Fruit fly (Drosophila melanogaster) whole organism, embryonic: ENCODE measurements around the gene CG17377.

Experiments used
- Asciz ChIP-seq: fragments of 200-800 bp; sonication (Bioruptor generic); optimal IDR thresholded peaks from 2 replicates; lab custom pipeline; 2017; ENCODE audit warnings: missing biosample characterization, mild to moderate bottlenecking, missing genetic modification characterization, missing genetic modification reagents
- CG10366 ChIP-seq: fragments of 200-800 bp; sonication (Bioruptor generic); IDR thresholded peaks from 2 replicates; pipeline ENCODE4 v1.3.6; 2022; ENCODE audit warnings: missing biosample characterization, missing genetic modification characterization
- CG12769 ChIP-seq: fragments of 200-800 bp; sonication (Bioruptor generic); optimal IDR thresholded peaks from 2 replicates; lab custom pipeline; 2019; ENCODE audit warnings: missing biosample characterization, mild to moderate bottlenecking, missing genetic modification characterization, moderate library complexity
- CG13287 ChIP-seq: fragments of 200-800 bp; sonication (Bioruptor generic); IDR thresholded peaks from 2 replicates; pipeline ENCODE4 v1.3.6; 2022; ENCODE audit warnings: missing biosample characterization, missing genetic modification characterization; ENCODE audit not compliant: partially characterized antibody
- CG13624 ChIP-seq: fragments of 200-800 bp; sonication (Bioruptor generic); optimal IDR thresholded peaks from 2 replicates; lab custom pipeline; 2016; ENCODE audit warnings: missing biosample characterization, missing genetic modification characterization
- CG14050 ChIP-seq: fragments of 200-800 bp; sonication (Bioruptor generic); IDR thresholded peaks from 3 replicates; pipeline ENCODE4 v1.3.6; 2022; ENCODE audit warnings: missing biosample characterization, missing genetic modification characterization
- CG15011 ChIP-seq: fragments of 200-800 bp; sonication (Bioruptor generic); optimal IDR thresholded peaks from 3 replicates; lab custom pipeline; 2018; ENCODE audit warnings: missing biosample characterization, mild to moderate bottlenecking, missing genetic modification characterization
- CG17328 ChIP-seq: fragments of 200-800 bp; sonication (Bioruptor generic); IDR thresholded peaks from 2 replicates; pipeline ENCODE4 v1.3.6; 2022; ENCODE audit warnings: missing biosample characterization, missing genetic modification characterization
- CG17385 ChIP-seq: fragments of 200-800 bp; sonication (Bioruptor generic); optimal IDR thresholded peaks from 3 replicates; lab custom pipeline; 2018; ENCODE audit warnings: missing biosample characterization, mild to moderate bottlenecking, missing genetic modification characterization
- CG17568 ChIP-seq: fragments of 200-800 bp; sonication (Bioruptor generic); optimal IDR thresholded peaks from 2 replicates; lab custom pipeline; 2018; ENCODE audit warnings: missing biosample characterization, mild to moderate bottlenecking, missing genetic modification characterization, moderate library complexity
- CG17802 ChIP-seq: fragments of 200-800 bp; sonication (Bioruptor generic); optimal IDR thresholded peaks from 2 replicates; lab custom pipeline; 2018; ENCODE audit warnings: missing biosample characterization, mild to moderate bottlenecking, missing genetic modification characterization, moderate library complexity
- CG17829 ChIP-seq: fragments of 200-800 bp; optimal IDR thresholded peaks from 2 replicates; lab custom pipeline; 2019; ENCODE audit warnings: missing biosample characterization, mild to moderate bottlenecking, missing genetic modification characterization, moderate library complexity
- CG3065 ChIP-seq: fragments of 200-800 bp; sonication (Bioruptor generic); optimal IDR thresholded peaks from 2 replicates; lab custom pipeline; 2016; ENCODE audit warnings: missing biosample characterization, missing genetic modification characterization
- CG31365 ChIP-seq: fragments of 200-800 bp; sonication (Bioruptor generic); optimal IDR thresholded peaks from 2 replicates; lab custom pipeline; 2018; ENCODE audit warnings: missing biosample characterization, mild to moderate bottlenecking, missing genetic modification characterization
- CG31441 ChIP-seq: fragments of 200-800 bp; sonication (Bioruptor generic); IDR thresholded peaks from 2 replicates; pipeline ENCODE4 v1.3.6; 2022; ENCODE audit warnings: missing biosample characterization, missing genetic modification characterization
- CG3163 ChIP-seq: fragments of 200-800 bp; sonication (Bioruptor generic); optimal IDR thresholded peaks from 3 replicates; lab custom pipeline; 2016; ENCODE audit warnings: missing biosample characterization, missing genetic modification characterization
- CG34376 ChIP-seq: fragments of 200-800 bp; sonication (Bioruptor generic); optimal IDR thresholded peaks from 2 replicates; lab custom pipeline; 2018; ENCODE audit warnings: missing biosample characterization, mild to moderate bottlenecking, missing genetic modification characterization
- CG4360 ChIP-seq: fragments of 200-800 bp; sonication (Bioruptor generic); IDR thresholded peaks from 2 replicates; pipeline ENCODE4 v1.3.6; 2022; ENCODE audit warnings: missing biosample characterization, missing genetic modification characterization
- CG5180 ChIP-seq: fragments of 200-800 bp; sonication (Bioruptor generic); optimal IDR thresholded peaks from 3 replicates; lab custom pipeline; 2017; ENCODE audit warnings: missing biosample characterization, missing genetic modification characterization, mild to moderate bottlenecking, moderate library complexity, missing genetic modification reagents
- CG7928 ChIP-seq: fragments of 200-800 bp; sonication (Bioruptor generic); optimal IDR thresholded peaks from 2 replicates; lab custom pipeline; 2017; ENCODE audit warnings: missing biosample characterization, mild to moderate bottlenecking, missing genetic modification characterization
- CG8944 ChIP-seq: fragments of 200-800 bp; sonication (Bioruptor generic); optimal IDR thresholded peaks from 3 replicates; lab custom pipeline; 2016; ENCODE audit warnings: missing biosample characterization, missing genetic modification characterization
- CoRest ChIP-seq: fragments of 200-800 bp; sonication (Bioruptor generic); optimal IDR thresholded peaks from 3 replicates; lab custom pipeline; 2018; ENCODE audit warnings: missing biosample characterization, mild to moderate bottlenecking, missing genetic modification characterization, moderate library complexity
- Dad ChIP-seq: fragments of 200-800 bp; sonication (Bioruptor generic); optimal IDR thresholded peaks from 3 replicates; lab custom pipeline; 2016; ENCODE audit warnings: missing biosample characterization, missing genetic modification characterization
- Doc2 ChIP-seq: fragments of 200-800 bp; sonication (Bioruptor generic); IDR thresholded peaks from 2 replicates; pipeline ENCODE4 v1.3.6; 2022; ENCODE audit warnings: missing biosample characterization, missing genetic modification characterization
- ERR ChIP-seq: fragments of 200-800 bp; sonication (Bioruptor generic); optimal IDR thresholded peaks from 2 replicates; lab custom pipeline; 2016; ENCODE audit warnings: missing biosample characterization, missing genetic modification characterization
- Jarid2 ChIP-seq: fragments of 200-800 bp; sonication (Bioruptor generic); optimal IDR thresholded peaks from 3 replicates; lab custom pipeline; 2017; ENCODE audit warnings: mild to moderate bottlenecking, missing biosample characterization, missing genetic modification reagents, missing genetic modification characterization
- Lpt ChIP-seq: fragments of >200 bp; optimal IDR thresholded peaks from 2 replicates; lab custom pipeline; 2018; ENCODE audit warnings: missing biosample characterization, missing genetic modification characterization
- Med ChIP-seq: fragments of 200-800 bp; sonication (Bioruptor generic); peaks from one replicate; lab custom pipeline; 2016; ENCODE audit warnings: missing biosample characterization, missing genetic modification characterization, mild to moderate bottlenecking, inconsistent platforms, moderate library complexity
- Oaz ChIP-seq: fragments of 200-800 bp; sonication (Bioruptor generic); IDR thresholded peaks from 2 replicates; pipeline ENCODE4 v1.3.6; 2022; ENCODE audit warnings: missing biosample characterization, missing genetic modification characterization
- Sox100B ChIP-seq: fragments of 200-800 bp; sonication (Bioruptor generic); optimal IDR thresholded peaks from 3 replicates; lab custom pipeline; 2018; ENCODE audit warnings: missing biosample characterization, mild to moderate bottlenecking, missing genetic modification characterization
- Xbp1 ChIP-seq: fragments of 200-800 bp; sonication (Bioruptor generic); optimal IDR thresholded peaks from 3 replicates; lab custom pipeline; 2016; ENCODE audit warnings: missing biosample characterization, mild to moderate bottlenecking, missing genetic modification characterization
- bigmax ChIP-seq: fragments of 200-800 bp; sonication (Bioruptor generic); optimal IDR thresholded peaks from 2 replicates; lab custom pipeline; 2018; ENCODE audit warnings: missing biosample characterization, mild to moderate bottlenecking, missing genetic modification characterization
- chm ChIP-seq: fragments of 200-800 bp; sonication (Bioruptor generic); IDR thresholded peaks from 2 replicates; pipeline ENCODE4 v1.3.6; 2022; ENCODE audit warnings: missing biosample characterization, missing genetic modification characterization
- dimm ChIP-seq: fragments of 200-800 bp; sonication (Bioruptor generic); IDR thresholded peaks from 2 replicates; pipeline ENCODE4 v1.3.6; 2022; ENCODE audit warnings: missing biosample characterization, missing genetic modification characterization
- en ChIP-seq: fragments of 200-800 bp; sonication (Bioruptor generic); optimal IDR thresholded peaks from 2 replicates; lab custom pipeline; 2016; ENCODE audit warnings: missing biosample characterization, missing genetic modification characterization
- gsb-n ChIP-seq: fragments of 200-800 bp; sonication (Bioruptor generic); optimal IDR thresholded peaks from 3 replicates; lab custom pipeline; 2018; ENCODE audit warnings: missing biosample characterization, mild to moderate bottlenecking, missing genetic modification characterization
- kah ChIP-seq: fragments of 200-800 bp; sonication (Bioruptor generic); optimal IDR thresholded peaks from 2 replicates; lab custom pipeline; 2018; ENCODE audit warnings: missing biosample characterization, mild to moderate bottlenecking, missing genetic modification characterization
- lola ChIP-seq, 3 experiments: fragments of >200 bp in 2 of 3; fragments of 200-800 bp in 1 of 3; sonication (Bioruptor generic) in 1 of 3; optimal IDR thresholded peaks; 2 replicates each; lab custom pipeline; 2017 to 2019; ENCODE audit warnings: missing biosample characterization in 3 of 3, missing genetic modification characterization in 3 of 3, mild to moderate bottlenecking in 1 of 3, moderate library complexity in 1 of 3
- odd ChIP-seq: fragments of 200-800 bp; sonication (Bioruptor generic); optimal IDR thresholded peaks from 2 replicates; lab custom pipeline; 2017; ENCODE audit warnings: missing biosample characterization, mild to moderate bottlenecking, missing genetic modification characterization
- org-1 ChIP-seq: fragments of 200-800 bp; sonication (Bioruptor generic); optimal IDR thresholded peaks from 2 replicates; lab custom pipeline; 2017; ENCODE audit warnings: missing biosample characterization, missing genetic modification characterization
- pita ChIP-seq: fragments of 200-800 bp; sonication (Bioruptor generic); optimal IDR thresholded peaks from 2 replicates; lab custom pipeline; 2017; ENCODE audit warnings: missing biosample characterization, mild to moderate bottlenecking, missing genetic modification characterization
- pros ChIP-seq: fragments of 200-800 bp; sonication (Bioruptor generic); optimal IDR thresholded peaks from 3 replicates; lab custom pipeline; 2019; ENCODE audit warnings: missing biosample characterization, mild to moderate bottlenecking, missing genetic modification characterization, moderate library complexity
- sima ChIP-seq: fragments of 200-800 bp; sonication (Bioruptor generic); optimal IDR thresholded peaks from 2 replicates; lab custom pipeline; 2016; ENCODE audit warnings: missing biosample characterization, missing genetic modification characterization
- slp2 ChIP-seq: fragments of 200-800 bp; sonication (Bioruptor generic); optimal IDR thresholded peaks from 2 replicates; lab custom pipeline; 2016; ENCODE audit warnings: missing biosample characterization, missing genetic modification characterization
- sob ChIP-seq: fragments of 200-800 bp; sonication (Bioruptor generic); IDR thresholded peaks from 2 replicates; pipeline ENCODE4 v1.3.6; 2022; ENCODE audit warnings: missing biosample characterization, missing genetic modification characterization
- sqz ChIP-seq: fragments of 200-800 bp; sonication (Bioruptor generic); optimal IDR thresholded peaks from 3 replicates; lab custom pipeline; 2018; ENCODE audit warnings: missing biosample characterization, mild to moderate bottlenecking, missing genetic modification characterization
- yki ChIP-seq: fragments of >200 bp; optimal IDR thresholded peaks from 3 replicates; lab custom pipeline; 2018
- z ChIP-seq: fragments of 200-800 bp; sonication (Bioruptor generic); IDR thresholded peaks from 3 replicates; pipeline ENCODE4 v1.3.6; 2022; ENCODE audit warnings: missing biosample characterization, missing genetic modification characterization
- zen2 ChIP-seq: fragments of 200-800 bp; sonication (Bioruptor generic); IDR thresholded peaks from 3 replicates; pipeline ENCODE4 v1.3.6; 2022; ENCODE audit warnings: missing biosample characterization, missing genetic modification characterization; ENCODE audit not compliant: partially characterized antibody

The CG17377 gene

dm6 chr2L:6793763-6794417 lies 8.8 kb downstream of the CG17377 start (continued):
- TF ChIP-seq CG14050 (GFP tag; lab: Robert Waterston, UW) (no peak), CoRest (tag; lab: Kevin White, UChicago) (no peak), lola (GFP tag; optimal IDR thresholded peaks at IDR 0.05; lab: Kevin White, UChicago) (no peak), CG7928 (no peak), CG15011 (GFP tag; lab: Kevin White, UChicago) (no peak), CG13624 (GFP tag; lab: Kevin White, UChicago) (no peak), slp2 (GFP tag; lab: Kevin White, UChicago) (no peak), Sox100B (no peak), Xbp1 (GFP tag; lab: Kevin White, UChicago) (no peak), Asciz (no peak), CG17385 (GFP tag; lab: Kevin White, UChicago) (peak; percentile 17), sob (GFP tag; lab: Robert Waterston, UW) (no peak), CG31441 (GFP tag; lab: Robert Waterston, UW) (no peak), Doc2 (no peak), ERR (no peak), CG17829 (no peak), Oaz (GFP tag; lab: Robert Waterston, UW) (no peak), Med (GFP tag; lab: Kevin White, UChicago) (peak; percentile 71), pros (peak; percentile 98), odd (GFP tag; lab: Kevin White, UChicago) (peak; percentile 7), CG17802 (no peak), bigmax (GFP tag; lab: Kevin White, UChicago) (peak; percentile 58), sima (no peak), chm (GFP tag; lab: Robert Waterston, UW) (no peak), en (GFP tag; lab: Kevin White, UChicago) (no peak), org-1 (GFP tag; lab: Kevin White, UChicago) (no peak), CG17328 (GFP tag; lab: Robert Waterston, UW) (0 out of 2 replicates have a peak, but pooled peaks have one; percentile 14), CG17568 (GFP tag; lab: Kevin White, UChicago) (no peak), kah (GFP tag; lab: Kevin White, UChicago) (peak; percentile 54), CG3065 (GFP tag; lab: Kevin White, UChicago) (no peak), sqz (GFP tag; lab: Kevin White, UChicago) (no peak), CG4360 (GFP tag; lab: Robert Waterston, UW) (peak; percentile 98), Lpt (GFP tag; lab: Kevin White, UChicago) (no peak)
- TF ChIP-seq, all 482 proteins: peak for 25

dm6 chr2L:6791845-6792443 lies 10.7 kb downstream of the CG17377 start:
- TF ChIP-seq CG10366 (GFP tag; lab: Robert Waterston, UW) (no peak), Dad (GFP tag; lab: Kevin White, UChicago) (no peak), CG34376 (GFP tag; lab: Kevin White, UChicago) (peak; percentile 10), CG12769 (tag; lab: Kevin White, UChicago) (peak; percentile 43), CG4360 (GFP tag; lab: Robert Waterston, UW) (peak; percentile 29; the same call in 1 of the 2 replicates), gsb-n (peak; percentile 4), CG3163 (GFP tag; lab: Kevin White, UChicago) (peak; percentile 99), bigmax (GFP tag; lab: Kevin White, UChicago) (peak; percentile 98), CG31365 (no peak), CG17385 (GFP tag; lab: Kevin White, UChicago) (peak; percentile 11), CG13287 (GFP tag; lab: Robert Waterston, UW) (peak; percentile 51), pita (GFP tag; lab: Kevin White, UChicago) (no peak), yki (lab: Kevin White, UChicago) (no peak), z (peak; percentile 97), CG8944 (GFP tag; lab: Kevin White, UChicago) (no peak), zen2 (GFP tag; lab: Robert Waterston, UW) (0 out of 3 replicates have a peak, but pooled peaks have one; percentile 4), dimm (no peak), CG17568 (GFP tag; lab: Kevin White, UChicago) (peak; percentile 14), Jarid2 (GFP tag; lab: Kevin White, UChicago) (no peak), CG5180 (GFP tag; lab: Kevin White, UChicago) (peak; percentile 34)
